Worm (Caenorhabditis elegans) whole organism, late embryonic: ENCODE results near the gene D1086.10.
A peak's percentile ranks its signal among the peaks of the same experiment; 100 is the strongest.

Experiments used
- C08G9.2 ChIP-seq: sonication (generic microtip); optimal IDR thresholded peaks from 2 replicates; lab custom pipeline; 2016; ENCODE audit warnings: mild to moderate bottlenecking, missing genetic modification characterization, moderate library complexity, missing compliant biosample characterization
- C38D4.7 ChIP-seq: fragments of 200-800 bp; sonication (Bioruptor generic); optimal IDR thresholded peaks from 2 replicates; lab custom pipeline; 2018; ENCODE audit warnings: mild to moderate bottlenecking, missing genetic modification characterization, moderate library complexity, missing compliant biosample characterization
- K02D7.2 ChIP-seq: sonication (generic microtip); optimal IDR thresholded peaks from 2 replicates; lab custom pipeline; 2017; ENCODE audit warnings: mild to moderate bottlenecking, missing genetic modification characterization, missing compliant biosample characterization
- Y22D7AL.16 ChIP-seq: sonication (generic microtip); optimal IDR thresholded peaks from 2 replicates; lab custom pipeline; 2016; ENCODE audit warnings: missing genetic modification characterization, missing compliant biosample characterization
- ahr-1 ChIP-seq: sonication (generic microtip); optimal IDR thresholded peaks from 2 replicates; lab custom pipeline; 2016; ENCODE audit warnings: missing genetic modification characterization, missing compliant biosample characterization
- ama-1 ChIP-seq: fragments of 150-350 bp; optimal IDR thresholded peaks from 2 replicates; lab custom pipeline; 2014
- ceh-18 ChIP-seq: sonication (generic microtip); optimal IDR thresholded peaks from 2 replicates; lab custom pipeline; 2016; ENCODE audit warnings: missing genetic modification characterization, missing compliant biosample characterization
- ceh-19 ChIP-seq: fragments of 200-800 bp; sonication (Bioruptor generic); optimal IDR thresholded peaks from 2 replicates; lab custom pipeline; 2018; ENCODE audit warnings: mild to moderate bottlenecking, missing genetic modification characterization, missing compliant biosample characterization
- ceh-30 ChIP-seq: fragments of 150-350 bp; optimal IDR thresholded peaks from 2 replicates; lab custom pipeline; 2014; ENCODE audit warnings: missing biosample characterization, missing genetic modification characterization
- ceh-31 ChIP-seq: sonication (generic microtip); optimal IDR thresholded peaks from 2 replicates; lab custom pipeline; 2016; ENCODE audit warnings: missing genetic modification characterization, missing compliant biosample characterization
- ceh-6 ChIP-seq: fragments of 200-800 bp; sonication (Bioruptor generic); optimal IDR thresholded peaks from 2 replicates; lab custom pipeline; 2018; ENCODE audit warnings: mild to moderate bottlenecking, missing genetic modification characterization, missing compliant biosample characterization
- ceh-9 ChIP-seq: sonication (generic microtip); optimal IDR thresholded peaks from 2 replicates; lab custom pipeline; 2016; ENCODE audit warnings: mild to moderate bottlenecking, missing genetic modification characterization, inconsistent platforms, missing compliant biosample characterization
- dmd-4 ChIP-seq: sonication (generic microtip); optimal IDR thresholded peaks from 2 replicates; lab custom pipeline; 2016; ENCODE audit warnings: borderline replicate concordance, missing genetic modification characterization, missing compliant biosample characterization
- ets-4 ChIP-seq: sonication (generic microtip); optimal IDR thresholded peaks from 2 replicates; lab custom pipeline; 2016; ENCODE audit warnings: missing genetic modification characterization, missing compliant biosample characterization
- eyg-1 ChIP-seq: sonication (generic microtip); optimal IDR thresholded peaks from 2 replicates; lab custom pipeline; 2016; ENCODE audit warnings: missing genotype, missing genetic modification characterization, missing compliant biosample characterization
- fkh-10 ChIP-seq: fragments of 150-350 bp; optimal IDR thresholded peaks from 2 replicates; lab custom pipeline; 2014; ENCODE audit warnings: missing biosample characterization, missing genetic modification reagents, missing genetic modification characterization
- fkh-6 ChIP-seq: sonication (generic microtip); optimal IDR thresholded peaks from 2 replicates; lab custom pipeline; 2016; ENCODE audit warnings: missing genetic modification characterization, missing compliant biosample characterization
- gmeb-2 ChIP-seq: sonication (generic microtip); optimal IDR thresholded peaks from 2 replicates; lab custom pipeline; 2016; ENCODE audit warnings: missing genetic modification characterization, inconsistent platforms, missing compliant biosample characterization
- hlh-15 ChIP-seq: sonication (generic microtip); optimal IDR thresholded peaks from 2 replicates; lab custom pipeline; 2016; ENCODE audit warnings: missing genetic modification characterization, missing compliant biosample characterization
- hlh-30 ChIP-seq: sonication (generic microtip); optimal IDR thresholded peaks from 2 replicates; lab custom pipeline; 2017; ENCODE audit warnings: antibody characterized with exemption, missing genetic modification characterization, missing compliant biosample characterization; ENCODE audit not compliant: insufficient read depth
- hlh-6 ChIP-seq: sonication (generic microtip); optimal IDR thresholded peaks from 2 replicates; lab custom pipeline; 2016; ENCODE audit warnings: missing genotype, missing genetic modification characterization, missing compliant biosample characterization
- hlh-8 ChIP-seq: sonication (generic microtip); optimal IDR thresholded peaks from 2 replicates; lab custom pipeline; 2016; ENCODE audit warnings: missing genotype, missing genetic modification characterization, missing compliant biosample characterization
- lim-6 ChIP-seq: sonication (generic microtip); optimal IDR thresholded peaks from 2 replicates; lab custom pipeline; 2016; ENCODE audit warnings: missing genetic modification characterization, missing compliant biosample characterization
- lin-11 ChIP-seq: fragments of 200-800 bp; sonication (Bioruptor generic); optimal IDR thresholded peaks from 2 replicates; lab custom pipeline; 2018; ENCODE audit warnings: mild to moderate bottlenecking, missing genetic modification characterization, missing compliant biosample characterization
- mec-3 ChIP-seq: sonication (generic microtip); optimal IDR thresholded peaks from 2 replicates; lab custom pipeline; 2016; ENCODE audit warnings: borderline replicate concordance, missing genetic modification characterization, missing compliant biosample characterization
- nfya-1 ChIP-seq: sonication (generic microtip); optimal IDR thresholded peaks from 2 replicates; lab custom pipeline; 2017; ENCODE audit warnings: missing genetic modification characterization, mild to moderate bottlenecking, missing compliant biosample characterization, antibody characterized with exemption, moderate library complexity
- nhr-11 ChIP-seq: fragments of 150-350 bp; optimal IDR thresholded peaks from 2 replicates; lab custom pipeline; 2014; ENCODE audit warnings: missing biosample characterization, missing genetic modification characterization
- odd-2 ChIP-seq: sonication (generic microtip); optimal IDR thresholded peaks from 2 replicates; lab custom pipeline; 2017; ENCODE audit warnings: antibody characterized with exemption, mild to moderate bottlenecking, missing genetic modification characterization, missing compliant biosample characterization
- pax-1 ChIP-seq: fragments of 150-350 bp; optimal IDR thresholded peaks from 2 replicates; lab custom pipeline; 2014; ENCODE audit warnings: missing biosample characterization, missing genetic modification characterization
- pha-2 ChIP-seq: sonication (generic microtip); optimal IDR thresholded peaks from 2 replicates; lab custom pipeline; 2017; ENCODE audit warnings: mild to moderate bottlenecking, missing genetic modification characterization, missing compliant biosample characterization
- pqm-1 ChIP-seq: sonication (generic microtip); optimal IDR thresholded peaks from 2 replicates; lab custom pipeline; 2016; ENCODE audit warnings: missing genetic modification characterization, missing compliant biosample characterization
- pros-1 ChIP-seq: fragments of 150-350 bp; optimal IDR thresholded peaks from 2 replicates; lab custom pipeline; 2014; ENCODE audit warnings: missing biosample characterization, missing genetic modification reagents, missing genetic modification characterization
- ref-2 ChIP-seq: sonication (generic microtip); optimal IDR thresholded peaks from 2 replicates; lab custom pipeline; 2016; ENCODE audit warnings: missing genetic modification characterization, missing compliant biosample characterization
- rnt-1 ChIP-seq: sonication (generic microtip); optimal IDR thresholded peaks from 2 replicates; lab custom pipeline; 2016; ENCODE audit warnings: missing genetic modification characterization, missing compliant biosample characterization
- sdc-2 ChIP-seq: sonication (generic microtip); optimal IDR thresholded peaks from 2 replicates; lab custom pipeline; 2016; ENCODE audit warnings: missing genotype, missing genetic modification characterization, missing compliant biosample characterization
- sox-2 ChIP-seq: fragments of 200-800 bp; sonication (Bioruptor generic); IDR thresholded peaks from 2 replicates; pipeline ENCODE4 v1.3.6; 2022; ENCODE audit warnings: missing genetic modification reagents, missing genetic modification characterization, missing compliant biosample characterization
- sox-4 ChIP-seq: sonication (generic microtip); optimal IDR thresholded peaks from 2 replicates; lab custom pipeline; 2017; ENCODE audit warnings: mild to moderate bottlenecking, missing genetic modification characterization, inconsistent platforms, missing compliant biosample characterization
- syd-9 ChIP-seq: sonication (generic microtip); optimal IDR thresholded peaks from 2 replicates; lab custom pipeline; 2016; ENCODE audit warnings: mild to moderate bottlenecking, missing genetic modification characterization, moderate library complexity, missing compliant biosample characterization
- unc-86 ChIP-seq: sonication (generic microtip); optimal IDR thresholded peaks from 2 replicates; lab custom pipeline; 2016; ENCODE audit warnings: missing genetic modification characterization, missing compliant biosample characterization
- zip-5 ChIP-seq: sonication (generic microtip); optimal IDR thresholded peaks from 2 replicates; lab custom pipeline; 2016; ENCODE audit warnings: missing genetic modification characterization, missing compliant biosample characterization

The D1086.10 gene

ce11 chrV:14088051-14088450 is 5.5 kb downstream of the D1086.10 start, which contains the start of gene D1086.19:
Gene D1086.19 (plus strand): TSS chrV:14088351.
- TF ChIP-seq lin-11 (no peak), hlh-8 (tag; lab: Kevin White, UChicago) (no peak), K02D7.2 (tag; lab: Kevin White, UChicago) (no peak), hlh-15 (tag; lab: Kevin White, UChicago) (no peak), ama-1 (no peak), C08G9.2 (tag; lab: Kevin White, UChicago) (no peak), unc-86 (tag; lab: Kevin White, UChicago) (no peak), C38D4.7 (no peak), rnt-1 (tag; lab: Kevin White, UChicago) (no peak), hlh-30 (tag; lab: Kevin White, UChicago) (no peak), hlh-6 (tag; lab: Kevin White, UChicago) (no peak), ceh-18 (tag; lab: Kevin White, UChicago) (no peak), sox-4 (no peak), syd-9 (tag; lab: Kevin White, UChicago) (no peak), nhr-11 (tag; lab: Kevin White, UChicago) (no peak), odd-2 (no peak), fkh-6 (no peak), ceh-19 (no peak)

- TF ChIP-seq syd-9 (tag; lab: Kevin White, UChicago) (no peak), pros-1 (tag; lab: Kevin White, UChicago) (no peak), zip-5 (no peak), hlh-30 (tag; lab: Kevin White, UChicago) (no peak), nfya-1 (tag; lab: Kevin White, UChicago) (no peak), pqm-1 (tag; lab: Kevin White, UChicago) (no peak), ceh-19 (no peak), gmeb-2 (no peak), pax-1 (tag; lab: Kevin White, UChicago) (no peak)
Observed at ce11 chrV:14090309-14090967, 7.9 kb downstream of the D1086.10 start, which contains the start of the genes D1086.5 and him-5. Gene D1086.5 (minus strand): TSS chrV:14090359. Gene him-5 (plus strand): TSS chrV:14090426.

- TF ChIP-seq ama-1, result peak; percentile 72
- no peak for TF ChIP-seq ceh-6 (GFP tag; lab: Kevin White, UChicago)
- TF ChIP-seq hlh-15 (tag; lab: Kevin White, UChicago), result no peak
- TF ChIP-seq lim-6 (tag; lab: Kevin White, UChicago), result no peak
- no peak for TF ChIP-seq sdc-2
- no peak for TF ChIP-seq sox-2
- no peak for TF ChIP-seq fkh-10 (GFP tag; lab: Kevin White, UChicago)
- TF ChIP-seq pha-2 (tag; lab: Kevin White, UChicago), result no peak
- no peak for TF ChIP-seq mec-3 (tag; lab: Kevin White, UChicago)
Observed at ce11 chrV:14092403-14092802, 9.8 kb downstream of the D1086.10 start, which contains the start of gene D1086.3. Gene D1086.3 (plus strand): TSS chrV:14092792.

- no peak for TF ChIP-seq Y22D7AL.16 (tag; lab: Kevin White, UChicago)
- TF ChIP-seq ceh-30, result no peak
- TF ChIP-seq ets-4 (tag; lab: Kevin White, UChicago), result no peak
- no peak for TF ChIP-seq rnt-1 (tag; lab: Kevin White, UChicago)
- TF ChIP-seq hlh-8 (tag; lab: Kevin White, UChicago), result no peak
- TF ChIP-seq sox-4, result no peak
- TF ChIP-seq eyg-1 (tag; lab: Kevin White, UChicago), result no peak
- no peak for TF ChIP-seq ceh-9 (tag; lab: Kevin White, UChicago)
- no peak for TF ChIP-seq fkh-10 (GFP tag; lab: Kevin White, UChicago)
- no peak for TF ChIP-seq pqm-1 (tag; lab: Kevin White, UChicago)
- no peak for TF ChIP-seq ceh-31 (tag; lab: Kevin White, UChicago)
- no peak for TF ChIP-seq ref-2 (tag; lab: Kevin White, UChicago)
- TF ChIP-seq ahr-1, result no peak
- TF ChIP-seq hlh-15 (tag; lab: Kevin White, UChicago), result no peak
- TF ChIP-seq dmd-4, result no peak
Observed at ce11 chrV:14093805-14094204, 11.3 kb downstream of the D1086.10 start, which contains the start of gene D1086.8. Gene D1086.8 (plus strand): TSS chrV:14094105.
